Fruit fly (Drosophila melanogaster): ENCODE data around the gene Nepl18.

DNA sequence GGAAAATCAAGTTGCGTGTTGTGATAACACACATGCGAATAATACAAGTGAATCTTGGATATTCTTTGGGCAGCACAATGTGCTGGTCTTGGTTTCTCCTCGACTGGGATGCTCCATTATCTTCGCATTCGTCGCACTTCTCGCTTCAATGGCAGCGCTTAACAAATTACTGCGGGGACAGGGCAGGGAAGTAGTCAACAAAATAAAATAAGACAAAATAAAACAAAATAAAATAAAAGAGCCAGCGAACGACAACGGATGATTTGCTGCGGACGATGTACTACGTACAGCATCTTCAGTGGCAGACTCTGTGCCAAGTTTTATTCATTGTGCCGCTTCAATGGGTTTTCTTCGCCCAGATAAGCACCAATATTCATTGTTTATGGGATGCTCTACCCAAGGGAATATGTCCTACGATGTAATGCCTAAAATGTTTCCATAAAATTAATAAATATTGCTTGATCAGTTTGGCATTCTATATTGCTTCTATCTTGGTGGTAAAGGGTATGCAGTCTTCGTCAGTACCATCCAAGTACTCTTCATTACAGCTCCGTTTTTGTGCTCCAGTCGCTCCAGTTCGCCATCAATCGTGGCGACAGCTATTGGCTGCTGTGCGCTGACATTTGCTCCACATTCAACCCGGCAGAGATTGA is 28.4 kb upstream of the Nepl18 start:
- no peak for TF ChIP-seq psq (optimal IDR thresholded peaks at IDR 0.05)
- no peak for TF ChIP-seq CG8478 (optimal IDR thresholded peaks at IDR 0.05)

Data from whole organism.